Worm (Caenorhabditis elegans): Measurements from ENCODE around the gene lin-9.
"Not testable (repeated sequence)": the region's sequence is repeated elsewhere in the genome, so short reads cannot be mapped to it uniquely, and the experiment has no call there.

DNA sequence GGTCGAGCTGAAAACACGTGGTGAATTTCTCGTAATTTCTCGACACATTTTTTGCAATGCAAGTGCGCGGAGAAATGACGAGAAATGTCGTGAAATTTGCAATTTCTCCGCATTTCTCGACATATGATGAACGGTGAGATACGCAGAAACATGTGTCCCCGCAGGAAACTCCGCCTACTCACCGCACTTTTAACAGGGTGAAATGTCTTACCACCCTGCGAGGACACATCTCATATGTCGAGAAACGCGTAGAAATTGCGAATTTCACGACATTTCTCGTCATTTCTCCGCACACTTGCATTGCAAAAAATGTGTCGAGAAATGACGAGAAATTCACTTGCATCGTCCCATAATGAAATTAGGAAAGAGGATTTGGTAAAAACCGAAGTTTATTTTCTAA, 2.9 kb downstream of the lin-9 start:
- not testable (repeated sequence) for TF ChIP-seq nhr-12 (tag; optimal IDR thresholded peaks at IDR 0.05); unc-62 (GFP tag; optimal IDR thresholded peaks at IDR 0.05); ham-2 (GFP tag; optimal IDR thresholded peaks at IDR 0.05); mab-5 (tag; optimal IDR thresholded peaks at IDR 0.05)

Data from whole organism, mixed stage, embryonic.